Worm (Caenorhabditis elegans): ENCODE data around the gene usp-33.

DNA sequence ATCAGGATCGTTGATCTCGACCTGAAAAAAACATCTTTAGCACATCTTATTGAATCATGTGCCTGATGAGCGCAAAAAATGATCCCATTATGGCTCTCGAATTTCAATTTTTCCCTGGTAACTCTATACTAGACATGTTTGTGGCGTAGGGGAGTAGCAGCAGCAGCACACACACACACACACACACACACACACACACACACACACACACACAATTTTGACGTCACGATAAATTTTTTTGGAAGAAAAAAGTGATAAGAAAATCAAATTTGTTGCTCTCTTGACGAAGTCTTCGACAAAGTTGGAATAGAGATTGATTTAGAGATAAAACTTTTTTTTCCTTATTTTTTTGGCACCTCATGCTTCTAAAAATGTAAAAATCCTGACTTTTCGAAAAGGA, 38.4 kb downstream of the usp-33 start:
- TF ChIP-seq lin-39 (tag; optimal IDR thresholded peaks at IDR 0.05) (no peak), ceh-63 (GFP tag; optimal IDR thresholded peaks at IDR 0.05) (no peak), fkh-4 (tag; optimal IDR thresholded peaks at IDR 0.05; ENCODE audit: borderline replicate concordance) (no peak), ces-1 (GFP tag; optimal IDR thresholded peaks at IDR 0.05) (no peak), elt-3 (tag; optimal IDR thresholded peaks at IDR 0.05) (no peak), nhr-11 (tag; optimal IDR thresholded peaks at IDR 0.05) (no peak), ceh-82 (tag; optimal IDR thresholded peaks at IDR 0.05) (no peak), swsn-7 (tag; optimal IDR thresholded peaks at IDR 0.05) (no peak)
